Worm (Caenorhabditis elegans) whole organism, L1 larva: ENCODE measurements around the gene srlf-33.

Source experiments
- irx-1 ChIP-seq: sonication (generic microtip); optimal IDR thresholded peaks from 2 replicates; lab custom pipeline; 2016; ENCODE audit warnings: missing genetic modification characterization, missing compliant biosample characterization
- lin-13 ChIP-seq: fragments of 150-350 bp; optimal IDR thresholded peaks from 2 replicates; lab custom pipeline; 2014; ENCODE audit warnings: missing biosample characterization, missing genetic modification reagents, missing genetic modification characterization
- lir-3 ChIP-seq: sonication (generic microtip); optimal IDR thresholded peaks from 2 replicates; lab custom pipeline; 2016; ENCODE audit warnings: mild to moderate bottlenecking, missing genetic modification characterization, moderate library complexity, missing compliant biosample characterization; ENCODE audit not compliant: poor library complexity
- nhr-11 ChIP-seq: fragments of 150-350 bp; optimal IDR thresholded peaks from 2 replicates; lab custom pipeline; 2014; ENCODE audit warnings: missing biosample characterization, missing genetic modification characterization
- sptf-1 ChIP-seq: fragments of 150-350 bp; optimal IDR thresholded peaks from 2 replicates; lab custom pipeline; 2014; ENCODE audit warnings: missing biosample characterization, missing genetic modification characterization

DNA sequence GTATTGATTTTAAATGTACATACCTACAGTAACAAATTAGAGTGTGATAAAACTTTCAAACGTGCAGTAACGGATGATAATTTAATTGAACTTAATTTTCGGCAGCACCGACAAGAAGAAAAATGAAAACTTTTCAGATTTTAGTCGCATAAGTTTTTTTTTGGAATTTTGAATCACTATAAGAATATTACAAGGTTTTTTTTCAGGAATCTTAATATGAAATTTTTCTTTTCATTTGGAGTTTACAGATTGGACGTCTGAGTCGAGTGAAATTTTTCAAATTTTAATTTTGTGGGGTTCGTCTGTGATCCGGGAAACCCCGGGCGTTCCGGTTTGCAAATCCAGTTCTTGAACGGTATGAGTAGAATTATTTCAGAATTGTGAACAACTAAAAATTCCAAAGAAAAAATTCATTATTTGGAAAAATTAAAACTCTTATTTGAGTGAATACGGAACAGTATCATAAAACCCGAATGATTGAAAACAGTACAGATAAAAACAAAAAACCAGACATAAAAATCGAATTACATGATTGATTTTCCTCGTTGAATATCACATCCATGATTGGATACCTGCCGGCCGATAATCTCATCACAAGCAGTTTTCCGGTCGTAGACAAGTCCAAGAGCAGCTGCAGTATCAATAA is 11.8 kb downstream of the srlf-33 start:
- TF ChIP-seq nhr-11 (tag; lab: Kevin White, UChicago) = no peak
- TF ChIP-seq lir-3 (tag; lab: Kevin White, UChicago) = no peak
- TF ChIP-seq sptf-1 (tag; lab: Kevin White, UChicago) = no peak
- TF ChIP-seq irx-1 (tag; lab: Kevin White, UChicago) = no peak
- no peak for TF ChIP-seq lin-13
